Fruit fly (Drosophila melanogaster): Measurements from ENCODE around the gene CG4161.
A peak's percentile ranks its signal among the peaks of the same experiment; 100 is the strongest.

Gene CG4161

dm6 chr2L:15432260-15432659, 849 bp upstream of the CG4161 start (continued):
- TF ChIP-seq CG15073 (GFP tag; optimal IDR thresholded peaks at IDR 0.05) = no peak
- peak; percentile 20 for TF ChIP-seq NC2β (GFP tag; optimal IDR thresholded peaks at IDR 0.05)
- TF ChIP-seq eve (GFP tag; optimal IDR thresholded peaks at IDR 0.05) = no peak
- TF ChIP-seq CG10979 (tag; optimal IDR thresholded peaks at IDR 0.05) = peak; percentile 72
- peak; percentile 8; the same call in 1 of the 2 replicates for TF ChIP-seq vvl (GFP tag; IDR thresholded peaks at IDR 0.05)
- no peak for TF ChIP-seq CG4730 (GFP tag; IDR thresholded peaks at IDR 0.05)
- peak; percentile 17 for TF ChIP-seq ATbp (GFP tag; optimal IDR thresholded peaks at IDR 0.05)
- TF ChIP-seq Hey (tag; optimal IDR thresholded peaks at IDR 0.05) = no peak
- peak; percentile 17 for TF ChIP-seq Antp (GFP tag; optimal IDR thresholded peaks at IDR 0.05)
- no peak for TF ChIP-seq CG10654 (GFP tag; optimal IDR thresholded peaks at IDR 0.05)
- no peak for TF ChIP-seq Hr3 (GFP tag; optimal IDR thresholded peaks at IDR 0.05)
- TF ChIP-seq hbn (GFP tag; IDR thresholded peaks at IDR 0.05; ENCODE audit: partially characterized antibody) = no peak
- peak; percentile 16 for TF ChIP-seq CG13624 (GFP tag; optimal IDR thresholded peaks at IDR 0.05)
- peak; percentile 35 for TF ChIP-seq CG30403 (GFP tag; optimal IDR thresholded peaks at IDR 0.05)
- no peak for TF ChIP-seq CG9876 (GFP tag; optimal IDR thresholded peaks at IDR 0.05)
- no peak for TF ChIP-seq CG17186 (GFP tag; optimal IDR thresholded peaks at IDR 0.05)
- no peak for TF ChIP-seq CG12942 (GFP tag; optimal IDR thresholded peaks at IDR 0.05)
- TF ChIP-seq CG5180 (GFP tag; optimal IDR thresholded peaks at IDR 0.05) = no peak
- peak; percentile 39; the same call in 1 of the 2 replicates for TF ChIP-seq CG8765 (GFP tag; IDR thresholded peaks at IDR 0.05)
- peak; percentile 6 for TF ChIP-seq Xbp1 (GFP tag; optimal IDR thresholded peaks at IDR 0.05)
- TF ChIP-seq CG17328 (GFP tag; IDR thresholded peaks at IDR 0.05) = peak; percentile 46; the same call in 1 of the 2 replicates
- no peak for TF ChIP-seq CG12104 (GFP tag; optimal IDR thresholded peaks at IDR 0.05)
- TF ChIP-seq sd (tag; optimal IDR thresholded peaks at IDR 0.05) = no peak
- peak; percentile 26 for TF ChIP-seq Camta (GFP tag; optimal IDR thresholded peaks at IDR 0.05)
- TF ChIP-seq gce (GFP tag; IDR thresholded peaks at IDR 0.05) = no peak
- TF ChIP-seq Ptx1 (GFP tag; IDR thresholded peaks at IDR 0.05) = 0 out of 2 replicates have a peak, but pooled peaks have one; percentile 32
- TF ChIP-seq ken (GFP tag; IDR thresholded peaks at IDR 0.05) = no peak
- TF ChIP-seq gcm2 (GFP tag; optimal IDR thresholded peaks at IDR 0.05) = no peak
- no peak for TF ChIP-seq cad (GFP tag; optimal IDR thresholded peaks at IDR 0.05)
- TF ChIP-seq stc (GFP tag; IDR thresholded peaks at IDR 0.05) = no peak
- TF ChIP-seq Atf-2 (GFP tag; optimal IDR thresholded peaks at IDR 0.05) = peak; percentile 23
- TF ChIP-seq tio (GFP tag; optimal IDR thresholded peaks at IDR 0.05) = no peak
- no peak for TF ChIP-seq CG2116 (GFP tag; optimal IDR thresholded peaks at IDR 0.05)
- TF ChIP-seq CG13296 (GFP tag; optimal IDR thresholded peaks at IDR 0.05) = no peak
- peak; percentile 26; the same call in 1 of the 2 replicates for TF ChIP-seq lmd (GFP tag; IDR thresholded peaks at IDR 0.05)
- TF ChIP-seq Awh (GFP tag; IDR thresholded peaks at IDR 0.05) = no peak
- TF ChIP-seq gro (GFP tag; optimal IDR thresholded peaks at IDR 0.05) = no peak
- TF ChIP-seq CG10959 (GFP tag; IDR thresholded peaks at IDR 0.05) = peak; percentile 29; the same call in 1 of the 2 replicates
- TF ChIP-seq CG43689 (GFP tag; IDR thresholded peaks at IDR 0.05) = no peak
- no peak for TF ChIP-seq Sry-δ (GFP tag; optimal IDR thresholded peaks at IDR 0.05)
- no peak for TF ChIP-seq seq (GFP tag; IDR thresholded peaks at IDR 0.05)
- no peak for TF ChIP-seq Rfx (GFP tag; IDR thresholded peaks at IDR 0.05)
- TF ChIP-seq ato (GFP tag; IDR thresholded peaks at IDR 0.05; ENCODE audit: partially characterized antibody) = no peak
- no peak for TF ChIP-seq tna (GFP tag; IDR thresholded peaks at IDR 0.05; ENCODE audit: partially characterized antibody)
- TF ChIP-seq Poxn (GFP tag; IDR thresholded peaks at IDR 0.05) = no peak
- TF ChIP-seq CG16815 (GFP tag; optimal IDR thresholded peaks at IDR 0.05) = peak; percentile 2
- TF ChIP-seq CG2129 (GFP tag; IDR thresholded peaks at IDR 0.05; ENCODE audit: partially characterized antibody) = no peak
- no peak for TF ChIP-seq CG6791 (GFP tag; IDR thresholded peaks at IDR 0.05; ENCODE audit: partially characterized antibody)
- no peak for TF ChIP-seq CG12744 (GFP tag; optimal IDR thresholded peaks at IDR 0.05)
- peak; percentile 32 for TF ChIP-seq tin (GFP tag; optimal IDR thresholded peaks at IDR 0.05)
- TF ChIP-seq ro (GFP tag; IDR thresholded peaks at IDR 0.05) = no peak
- no peak for TF ChIP-seq CG31388 (GFP tag; optimal IDR thresholded peaks at IDR 0.05)
